Worm (Caenorhabditis elegans) whole organism, late embryonic: ENCODE data around the gene lgc-48.

ENCODE experiments used
- K02D7.2 ChIP-seq: sonication (generic microtip); optimal IDR thresholded peaks from 2 replicates; lab custom pipeline; 2017; ENCODE audit warnings: mild to moderate bottlenecking, missing genetic modification characterization, missing compliant biosample characterization
- T23F11.4 ChIP-seq: fragments of 200-800 bp; sonication (Bioruptor generic); optimal IDR thresholded peaks from 2 replicates; lab custom pipeline; 2018; ENCODE audit warnings: mild to moderate bottlenecking, missing genetic modification characterization, missing compliant biosample characterization
- ama-1 ChIP-seq: fragments of 150-350 bp; optimal IDR thresholded peaks from 2 replicates; lab custom pipeline; 2014
- ceh-14 ChIP-seq: sonication (generic microtip); optimal IDR thresholded peaks from 2 replicates; lab custom pipeline; 2016; ENCODE audit warnings: missing genotype, missing genetic modification characterization, missing compliant biosample characterization
- ceh-2 ChIP-seq: sonication (generic microtip); optimal IDR thresholded peaks from 2 replicates; lab custom pipeline; 2016; ENCODE audit warnings: missing genotype, missing genetic modification characterization, missing compliant biosample characterization
- ceh-24 ChIP-seq: sonication (generic microtip); optimal IDR thresholded peaks from 2 replicates; lab custom pipeline; 2016; ENCODE audit warnings: mild to moderate bottlenecking, missing genetic modification characterization, missing compliant biosample characterization
- ceh-31 ChIP-seq: sonication (generic microtip); optimal IDR thresholded peaks from 2 replicates; lab custom pipeline; 2016; ENCODE audit warnings: missing genetic modification characterization, missing compliant biosample characterization
- ceh-45 ChIP-seq: fragments of 200-800 bp; sonication (Bioruptor generic); IDR thresholded peaks from 2 replicates; pipeline ENCODE4 v1.3.6; 2022; ENCODE audit warnings: missing genetic modification reagents, missing genetic modification characterization, missing compliant biosample characterization
- ceh-6 ChIP-seq: fragments of 200-800 bp; sonication (Bioruptor generic); optimal IDR thresholded peaks from 2 replicates; lab custom pipeline; 2018; ENCODE audit warnings: mild to moderate bottlenecking, missing genetic modification characterization, missing compliant biosample characterization
- ceh-9 ChIP-seq: sonication (generic microtip); optimal IDR thresholded peaks from 2 replicates; lab custom pipeline; 2016; ENCODE audit warnings: mild to moderate bottlenecking, missing genetic modification characterization, inconsistent platforms, missing compliant biosample characterization
- che-1 ChIP-seq: sonication (generic microtip); optimal IDR thresholded peaks from 2 replicates; lab custom pipeline; 2016; ENCODE audit warnings: mild to moderate bottlenecking, missing genetic modification characterization, missing compliant biosample characterization
- dve-1 ChIP-seq: sonication (generic microtip); optimal IDR thresholded peaks from 2 replicates; lab custom pipeline; 2017; ENCODE audit warnings: antibody characterized with exemption, mild to moderate bottlenecking, missing genetic modification characterization, missing compliant biosample characterization
- ets-4 ChIP-seq: sonication (generic microtip); optimal IDR thresholded peaks from 2 replicates; lab custom pipeline; 2016; ENCODE audit warnings: missing genetic modification characterization, missing compliant biosample characterization
- fkh-6 ChIP-seq: sonication (generic microtip); optimal IDR thresholded peaks from 2 replicates; lab custom pipeline; 2016; ENCODE audit warnings: missing genetic modification characterization, missing compliant biosample characterization
- gmeb-2 ChIP-seq: sonication (generic microtip); optimal IDR thresholded peaks from 2 replicates; lab custom pipeline; 2016; ENCODE audit warnings: missing genetic modification characterization, inconsistent platforms, missing compliant biosample characterization
- hlh-15 ChIP-seq: sonication (generic microtip); optimal IDR thresholded peaks from 2 replicates; lab custom pipeline; 2016; ENCODE audit warnings: missing genetic modification characterization, missing compliant biosample characterization
- hlh-8 ChIP-seq: sonication (generic microtip); optimal IDR thresholded peaks from 2 replicates; lab custom pipeline; 2016; ENCODE audit warnings: missing genotype, missing genetic modification characterization, missing compliant biosample characterization
- lin-11 ChIP-seq: fragments of 200-800 bp; sonication (Bioruptor generic); optimal IDR thresholded peaks from 2 replicates; lab custom pipeline; 2018; ENCODE audit warnings: mild to moderate bottlenecking, missing genetic modification characterization, missing compliant biosample characterization
- madf-2 ChIP-seq: sonication (generic microtip); optimal IDR thresholded peaks from 2 replicates; lab custom pipeline; 2017; ENCODE audit warnings: missing genetic modification characterization, missing compliant biosample characterization
- mec-3 ChIP-seq: sonication (generic microtip); optimal IDR thresholded peaks from 2 replicates; lab custom pipeline; 2016; ENCODE audit warnings: borderline replicate concordance, missing genetic modification characterization, missing compliant biosample characterization
- nfya-1 ChIP-seq: sonication (generic microtip); optimal IDR thresholded peaks from 2 replicates; lab custom pipeline; 2017; ENCODE audit warnings: missing genetic modification characterization, mild to moderate bottlenecking, missing compliant biosample characterization, antibody characterized with exemption, moderate library complexity
- nhr-232 ChIP-seq: sonication (generic microtip); optimal IDR thresholded peaks from 2 replicates; lab custom pipeline; 2016; ENCODE audit warnings: missing genetic modification characterization, missing compliant biosample characterization
- pat-9 ChIP-seq: fragments of 200-800 bp; sonication (Bioruptor generic); optimal IDR thresholded peaks from 2 replicates; lab custom pipeline; 2018; ENCODE audit warnings: mild to moderate bottlenecking, missing genetic modification characterization, moderate library complexity, missing compliant biosample characterization
- pax-1 ChIP-seq: fragments of 150-350 bp; optimal IDR thresholded peaks from 2 replicates; lab custom pipeline; 2014; ENCODE audit warnings: missing biosample characterization, missing genetic modification characterization
- pha-4 ChIP-seq: fragments of 150-350 bp; optimal IDR thresholded peaks from 2 replicates; lab custom pipeline; 2018; ENCODE audit warnings: missing biosample characterization, missing genetic modification reagents, missing genetic modification characterization
- pqm-1 ChIP-seq: sonication (generic microtip); optimal IDR thresholded peaks from 2 replicates; lab custom pipeline; 2016; ENCODE audit warnings: missing genetic modification characterization, missing compliant biosample characterization
- pros-1 ChIP-seq: fragments of 150-350 bp; optimal IDR thresholded peaks from 2 replicates; lab custom pipeline; 2014; ENCODE audit warnings: missing biosample characterization, missing genetic modification reagents, missing genetic modification characterization
- ref-2 ChIP-seq: sonication (generic microtip); optimal IDR thresholded peaks from 2 replicates; lab custom pipeline; 2016; ENCODE audit warnings: missing genetic modification characterization, missing compliant biosample characterization
- sox-4 ChIP-seq: sonication (generic microtip); optimal IDR thresholded peaks from 2 replicates; lab custom pipeline; 2017; ENCODE audit warnings: mild to moderate bottlenecking, missing genetic modification characterization, inconsistent platforms, missing compliant biosample characterization
- syd-9 ChIP-seq: sonication (generic microtip); optimal IDR thresholded peaks from 2 replicates; lab custom pipeline; 2016; ENCODE audit warnings: mild to moderate bottlenecking, missing genetic modification characterization, moderate library complexity, missing compliant biosample characterization
- tbx-2 ChIP-seq: sonication (generic microtip); optimal IDR thresholded peaks from 2 replicates; lab custom pipeline; 2016; ENCODE audit warnings: missing genetic modification characterization, missing compliant biosample characterization
- tbx-7 ChIP-seq: sonication (generic microtip); optimal IDR thresholded peaks from 2 replicates; lab custom pipeline; 2016; ENCODE audit warnings: missing genotype, missing genetic modification characterization, missing compliant biosample characterization
- unc-42 ChIP-seq: sonication (generic microtip); optimal IDR thresholded peaks from 2 replicates; lab custom pipeline; 2016; ENCODE audit warnings: missing genotype, missing genetic modification characterization, missing compliant biosample characterization
- unc-55 ChIP-seq: sonication (generic microtip); optimal IDR thresholded peaks from 2 replicates; lab custom pipeline; 2017; ENCODE audit warnings: missing biosample characterization, missing genetic modification reagents, missing genetic modification characterization
- zip-5 ChIP-seq: sonication (generic microtip); optimal IDR thresholded peaks from 2 replicates; lab custom pipeline; 2016; ENCODE audit warnings: missing genetic modification characterization, missing compliant biosample characterization
- ztf-16 ChIP-seq: sonication (generic microtip); optimal IDR thresholded peaks from 2 replicates; lab custom pipeline; 2017; ENCODE audit warnings: missing genetic modification characterization, missing compliant biosample characterization

lgc-48 gene

ce11 chrV:13339633-13340290 lies at the start of gene lgc-48, which contains the start of gene str-4:
Gene lgc-48, plus strand, starts transcription at chrV:13340240.
Gene str-4, minus strand, starts transcription at chrV:13339733.
- TF ChIP-seq pros-1: no peak
- no peak for TF ChIP-seq nfya-1
- no peak for TF ChIP-seq pqm-1
- TF ChIP-seq ceh-31 (tag; lab: Kevin White, UChicago): no peak
- TF ChIP-seq ceh-2: no peak
- no peak for TF ChIP-seq tbx-2 (tag; lab: Kevin White, UChicago)
- TF ChIP-seq dve-1 (tag; lab: Kevin White, UChicago): no peak
- TF ChIP-seq hlh-15: no peak
- no peak for TF ChIP-seq gmeb-2 (tag; lab: Kevin White, UChicago)
- TF ChIP-seq pha-4: no peak
- no peak for TF ChIP-seq lin-11
- TF ChIP-seq ceh-14: no peak
- TF ChIP-seq che-1 (tag; lab: Kevin White, UChicago): no peak
- no peak for TF ChIP-seq ref-2 (tag; lab: Kevin White, UChicago)
- TF ChIP-seq ceh-6 (GFP tag; lab: Kevin White, UChicago): no peak
- TF ChIP-seq ceh-9: no peak

ce11 chrV:13294507-13294906 lies 45.5 kb upstream of the lgc-48 start:
- peak; percentile 73 for TF ChIP-seq unc-42 (tag; lab: Kevin White, UChicago)
- TF ChIP-seq madf-2: no peak
- TF ChIP-seq ref-2 (tag; lab: Kevin White, UChicago): no peak

DNA sequence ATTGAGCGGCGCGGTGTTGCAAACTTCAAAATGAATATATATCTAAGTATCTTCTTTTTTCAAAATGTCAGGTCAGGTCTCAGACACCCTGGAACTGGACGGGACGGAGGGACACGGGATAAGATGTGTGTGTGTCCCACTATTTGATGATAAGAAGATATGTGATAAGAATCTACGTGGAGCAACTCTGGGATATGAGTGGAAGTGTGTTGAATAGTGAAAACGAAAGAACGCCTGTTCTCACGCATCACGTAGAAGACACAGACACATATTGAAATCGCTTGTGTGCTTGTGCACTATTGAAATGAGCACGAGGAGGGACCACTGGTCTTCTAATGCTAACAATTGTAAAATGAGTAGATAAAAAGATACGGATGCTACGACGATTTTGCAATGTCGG lies 44.2 kb upstream of the lgc-48 start, which contains the start of gene uig-1:
TSS of gene uig-1 (minus strand) at position 120 of the 400 bp plus-strand sequence.
- TF ChIP-seq syd-9 (tag; lab: Kevin White, UChicago): no peak
- TF ChIP-seq ceh-24 (tag; lab: Kevin White, UChicago): no peak
- TF ChIP-seq T23F11.4 (GFP tag; lab: Kevin White, UChicago): no peak

- TF ChIP-seq ref-2 (tag; lab: Kevin White, UChicago) (no peak), zip-5 (no peak), ets-4 (no peak), ama-1 (lab: Kevin White, UChicago) (no peak), fkh-6 (no peak), ceh-45 (GFP tag; lab: Robert Waterston, UW) (no peak), unc-55 (GFP tag; lab: Kevin White, UChicago) (no peak), gmeb-2 (tag; lab: Kevin White, UChicago) (no peak), hlh-15 (no peak), pat-9 (no peak), mec-3 (no peak), sox-4 (no peak), pax-1 (no peak), hlh-8 (tag; lab: Kevin White, UChicago) (no peak), nhr-232 (tag; lab: Kevin White, UChicago) (no peak), tbx-7 (tag; lab: Kevin White, UChicago) (no peak)
Observed at ce11 chrV:13297220-13297619, 42.8 kb upstream of the lgc-48 start, which contains the start of gene C26E1.1. Gene C26E1.1, plus strand, starts transcription at chrV:13297520.

DNA sequence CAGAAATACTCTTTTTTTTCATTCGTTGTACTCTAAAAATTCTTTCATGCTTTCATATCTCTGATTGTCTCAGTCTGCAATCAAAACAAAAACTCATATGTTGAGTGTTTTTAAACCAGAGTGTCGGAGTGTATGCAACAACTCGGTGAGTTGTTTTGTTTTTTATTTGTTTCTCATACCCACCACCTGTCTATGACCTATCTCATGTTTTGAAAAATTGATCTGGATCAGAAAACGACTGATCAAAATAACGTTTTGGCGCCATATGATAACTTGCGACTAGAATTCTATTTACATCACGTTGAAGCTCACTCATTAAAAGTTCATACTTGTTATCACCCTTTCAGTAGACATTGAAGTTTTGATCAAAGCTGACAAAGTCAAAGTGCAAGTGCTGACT lies 41.3 kb upstream of the lgc-48 start:
- no peak for TF ChIP-seq nfya-1
- TF ChIP-seq ztf-16 (tag; lab: Kevin White, UChicago): no peak
- no peak for TF ChIP-seq K02D7.2 (tag; lab: Kevin White, UChicago)
- TF ChIP-seq pax-1: no peak
